Worm (Caenorhabditis elegans): ENCODE measurements around the gene Y75B8A.10.
"Not testable (repeated sequence)": the region's sequence is repeated elsewhere in the genome, so short reads cannot be mapped to it uniquely, and the experiment has no call there.

Gene Y75B8A.10

DNA sequence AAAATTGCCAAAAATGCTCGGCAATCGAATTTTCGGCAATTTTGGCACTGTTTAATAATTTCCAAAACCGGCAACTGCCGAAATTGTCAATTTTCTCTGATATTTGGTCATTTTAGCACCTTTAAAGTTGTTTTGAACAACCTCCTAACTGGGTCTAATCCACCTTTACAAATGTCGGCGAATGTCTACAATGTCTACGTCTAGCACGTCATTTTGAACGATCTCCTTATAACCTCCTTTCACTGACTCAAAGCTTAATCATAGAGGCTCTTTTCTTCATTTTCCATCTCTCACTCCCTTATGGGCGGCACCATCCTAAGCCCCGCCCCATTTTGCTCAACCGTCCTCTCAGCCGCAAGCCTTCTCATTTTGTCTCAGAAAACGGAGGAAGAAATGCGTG lies 11.4 kb upstream of the Y75B8A.10 start, which contains the start of gene Y75B8A.44:
Gene Y75B8A.44 (plus strand): TSS at position 301 of the 400 bp plus-strand sequence.
- TF ChIP-seq unc-62 (GFP tag; optimal IDR thresholded peaks at IDR 0.05), result no peak

DNA sequence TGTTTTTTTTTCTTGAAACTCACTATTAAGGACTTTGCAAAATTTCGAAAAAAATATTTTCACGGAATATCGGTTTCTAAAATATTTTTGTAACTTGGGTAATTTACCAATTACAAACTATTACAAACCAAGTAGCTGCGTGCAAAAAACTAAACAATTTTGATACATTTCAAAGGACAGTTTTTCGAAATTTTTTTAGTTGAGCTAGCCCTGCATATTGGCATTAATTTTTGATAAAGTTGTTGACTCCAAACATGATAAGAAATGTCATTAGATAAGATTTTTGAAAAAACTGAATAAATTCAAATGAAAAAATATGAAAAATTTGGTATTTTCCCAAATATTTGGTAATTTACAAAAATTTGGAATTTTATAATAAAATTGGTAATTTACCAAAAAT lies 5.4 kb upstream of the Y75B8A.10 start:
- no peak for TF ChIP-seq unc-62 (GFP tag; optimal IDR thresholded peaks at IDR 0.05)

DNA sequence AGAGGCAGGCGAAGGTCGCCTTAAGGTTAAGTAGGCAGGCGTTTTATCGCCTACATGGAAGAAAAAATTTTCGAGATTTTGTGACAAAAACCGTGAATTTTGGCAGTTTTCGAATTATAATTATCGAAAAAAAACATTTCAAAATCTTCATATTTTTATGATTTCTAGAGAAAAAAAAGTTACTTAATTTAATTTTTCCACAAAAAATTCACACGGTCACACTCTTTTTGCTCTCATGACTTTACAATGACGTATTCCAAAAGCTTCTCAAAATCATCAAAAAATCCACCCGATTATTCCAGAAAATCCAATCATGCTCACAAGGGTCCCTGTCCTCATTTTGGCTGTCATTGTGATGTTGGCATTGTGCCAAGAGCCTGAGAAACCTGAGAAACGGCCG lies 3.3 kb upstream of the Y75B8A.10 start, which contains the start of gene lury-1:
Gene lury-1 (plus strand): TSS at position 301 of the 400 bp plus-strand sequence.
- no peak for TF ChIP-seq unc-62 (GFP tag; optimal IDR thresholded peaks at IDR 0.05)

DNA sequence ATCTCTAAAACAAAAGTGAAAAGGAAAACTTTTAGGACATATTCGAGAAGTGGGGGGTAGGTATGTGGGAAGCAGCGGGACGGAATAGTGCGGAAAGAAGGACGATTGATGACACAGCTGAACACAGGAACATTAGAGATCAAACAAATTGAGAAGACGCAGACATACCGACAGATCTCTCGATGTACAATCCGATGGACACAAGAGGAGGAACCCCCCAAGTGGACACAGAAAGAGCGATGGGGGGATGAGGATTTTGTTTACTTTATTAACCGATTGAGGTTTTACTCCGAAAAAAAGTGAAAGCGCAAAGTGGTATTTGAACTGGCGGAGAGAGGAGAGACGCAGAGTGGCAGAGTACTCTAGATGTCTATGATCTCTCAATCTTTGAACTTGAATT lies 4.7 kb downstream of the Y75B8A.10 start:
- no peak for TF ChIP-seq unc-62 (GFP tag; optimal IDR thresholded peaks at IDR 0.05)

DNA sequence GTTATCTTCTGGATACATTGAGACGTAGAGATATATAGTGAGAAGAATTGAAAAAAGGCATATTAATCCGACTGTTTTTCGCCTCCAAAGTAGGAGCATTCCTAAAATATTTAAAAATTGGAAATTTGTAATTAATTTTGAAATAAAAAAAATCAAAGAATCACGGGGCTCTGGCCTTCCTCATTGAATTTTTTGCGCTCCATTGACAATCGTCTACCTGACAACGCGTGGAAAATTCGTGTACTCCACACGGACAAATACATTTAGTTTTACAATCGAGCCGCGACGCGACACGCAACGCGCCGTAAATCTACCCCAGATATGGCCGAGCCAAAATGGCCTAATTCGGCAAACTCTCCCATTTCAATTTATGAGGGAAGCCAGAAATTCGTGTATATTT lies 5.7 kb downstream of the Y75B8A.10 start, which contains the start of gene gly-11:
Gene gly-11 (minus strand): TSS at position 101 of the 400 bp plus-strand sequence.
- not testable (repeated sequence) for TF ChIP-seq unc-62 (GFP tag; optimal IDR thresholded peaks at IDR 0.05)

DNA sequence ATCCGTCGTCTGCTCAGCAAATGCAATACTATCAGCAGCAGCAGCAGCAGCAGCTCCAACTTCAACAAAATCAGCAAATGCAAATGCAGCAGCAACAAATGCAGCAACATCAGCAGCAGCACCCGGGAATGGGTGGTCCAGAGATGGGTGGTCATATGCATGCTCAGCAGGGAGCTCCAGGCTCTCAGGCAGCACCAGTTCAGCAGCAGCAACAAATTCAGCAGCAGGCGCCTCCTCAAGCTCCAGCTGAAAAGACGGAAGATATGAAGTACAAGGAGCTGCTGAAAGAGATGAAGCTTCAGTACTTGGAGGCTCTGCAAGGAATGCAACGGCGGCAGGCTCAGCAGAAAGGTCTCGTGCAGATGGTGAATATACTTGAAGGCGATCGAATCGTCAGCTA lies 15.8 kb downstream of the Y75B8A.10 start:
- TF ChIP-seq unc-62 (GFP tag; optimal IDR thresholded peaks at IDR 0.05), result no peak

DNA sequence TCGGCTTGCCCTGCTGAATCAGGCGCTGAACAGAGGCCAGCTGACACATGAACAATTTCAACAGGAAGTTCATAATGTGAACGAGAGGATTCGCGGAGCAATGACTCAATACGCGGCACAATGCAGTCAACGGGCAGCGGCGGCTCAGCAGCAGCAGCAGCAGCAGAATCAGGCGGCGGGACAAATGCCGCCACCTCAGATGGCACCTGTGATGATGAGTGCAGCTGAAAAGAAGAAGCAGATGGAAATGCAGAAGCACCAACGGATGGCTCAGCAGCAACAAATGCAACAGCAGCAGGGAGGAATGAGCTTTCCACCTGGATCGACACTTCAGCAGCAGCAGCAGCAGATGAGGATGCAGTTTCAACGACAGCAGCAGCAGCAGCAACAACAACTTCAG lies 17.5 kb downstream of the Y75B8A.10 start:
- TF ChIP-seq unc-62 (GFP tag; optimal IDR thresholded peaks at IDR 0.05), result no peak

DNA sequence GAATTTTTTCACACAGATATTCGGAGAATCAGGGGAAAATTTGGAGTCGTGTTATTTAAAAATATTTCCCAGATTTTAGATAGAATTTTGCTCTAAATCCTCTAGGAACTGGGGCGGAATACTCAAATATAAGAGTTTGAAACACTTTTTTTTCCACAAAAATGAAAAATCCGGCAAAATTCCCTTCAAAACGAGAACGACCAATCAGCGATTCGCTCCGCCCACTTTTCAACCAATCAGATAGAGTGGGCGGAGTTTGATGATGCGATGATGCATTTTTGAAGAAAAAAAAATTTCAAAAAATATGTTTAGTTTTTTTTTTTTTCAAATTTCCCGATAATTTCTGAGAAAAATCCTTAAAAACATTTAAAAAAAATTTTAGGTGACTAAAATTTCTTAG lies 18.4 kb downstream of the Y75B8A.10 start:
- TF ChIP-seq unc-62 (GFP tag; optimal IDR thresholded peaks at IDR 0.05), result no peak

DNA sequence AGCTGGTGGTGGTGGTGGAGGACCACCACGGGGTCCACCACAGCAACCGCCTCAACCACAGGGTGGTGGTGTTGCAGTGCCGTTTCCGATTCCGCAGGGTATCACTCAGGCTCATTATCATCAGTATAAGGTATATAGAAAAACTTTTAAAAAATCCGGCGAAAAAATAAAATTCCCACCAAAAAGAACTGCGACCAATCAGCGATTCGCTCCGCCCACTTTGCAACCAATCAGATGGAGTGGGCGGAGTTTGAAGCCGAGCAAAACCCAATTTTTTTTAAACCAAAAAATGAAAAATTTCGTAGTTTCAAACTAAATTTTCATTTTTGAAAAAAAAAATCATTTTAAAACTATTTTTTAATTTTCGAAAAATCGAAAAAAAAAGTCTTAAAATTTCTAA lies 21.9 kb downstream of the Y75B8A.10 start:
- no peak for TF ChIP-seq unc-62 (GFP tag; optimal IDR thresholded peaks at IDR 0.05)

DNA sequence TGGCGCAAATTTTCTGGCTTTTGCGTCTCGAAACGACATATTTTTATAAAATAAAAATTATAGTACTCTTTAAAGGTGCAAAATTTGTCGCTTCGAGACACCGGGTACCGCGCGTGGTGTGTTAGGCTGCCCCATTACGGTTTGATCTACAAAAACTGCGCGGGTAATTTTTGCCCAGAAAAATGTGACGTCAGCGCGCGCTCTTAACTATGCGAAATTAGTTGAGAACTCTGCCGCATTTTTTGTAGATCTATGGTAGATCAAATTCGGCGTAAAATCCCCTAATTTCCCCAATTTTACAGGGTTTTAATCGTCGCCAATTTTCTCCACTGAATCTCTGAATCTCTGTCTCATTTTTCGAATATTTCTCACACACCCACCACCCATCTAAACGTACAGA lies 22.4 kb downstream of the Y75B8A.10 start, which contains the start of gene Y75B8A.8:
Gene Y75B8A.8 (plus strand): TSS at position 301 of the 400 bp plus-strand sequence.
- TF ChIP-seq unc-62 (GFP tag; optimal IDR thresholded peaks at IDR 0.05), result no peak

DNA sequence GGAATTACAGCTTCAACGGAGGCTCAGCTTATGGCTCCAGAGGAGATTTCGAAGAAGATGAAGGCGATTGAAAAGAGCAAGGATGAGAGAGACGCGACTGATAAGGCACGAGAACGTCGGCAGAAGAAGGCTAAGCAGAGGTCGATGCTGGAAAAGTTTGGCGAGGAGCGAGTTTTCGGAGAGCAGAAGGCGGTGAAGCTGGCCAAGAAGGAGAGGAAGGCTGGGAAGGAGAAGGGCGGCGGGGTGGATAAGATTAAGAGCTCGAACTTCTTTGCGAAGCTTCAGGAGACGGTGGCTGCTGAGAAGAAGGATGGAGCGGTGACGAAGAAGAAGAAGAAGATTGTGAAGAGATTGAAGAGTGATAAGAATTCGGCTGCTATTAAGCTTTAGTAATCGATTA lies 23.6 kb downstream of the Y75B8A.10 start:
- no peak for TF ChIP-seq unc-62 (GFP tag; optimal IDR thresholded peaks at IDR 0.05)

DNA sequence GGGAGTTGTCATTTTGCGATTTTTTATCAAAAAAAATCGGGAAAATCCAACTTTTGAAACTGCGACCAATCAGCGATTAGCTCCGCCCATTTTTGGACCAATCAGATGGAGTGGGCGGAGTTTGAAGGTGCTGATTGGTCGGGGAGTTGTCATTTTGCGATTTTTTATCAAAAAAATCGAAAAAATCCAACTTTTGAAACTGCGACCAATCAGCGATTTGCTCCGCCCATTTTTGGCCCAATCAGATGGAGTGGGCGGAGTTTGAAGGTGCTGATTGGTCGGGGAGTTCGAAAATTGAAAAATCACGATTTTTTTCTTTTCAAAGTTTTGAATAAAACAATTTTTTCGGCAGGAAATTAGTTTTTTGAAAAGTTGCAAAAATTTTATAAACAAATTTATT lies 25.2 kb downstream of the Y75B8A.10 start:
- no peak for TF ChIP-seq unc-62 (GFP tag; optimal IDR thresholded peaks at IDR 0.05)

DNA sequence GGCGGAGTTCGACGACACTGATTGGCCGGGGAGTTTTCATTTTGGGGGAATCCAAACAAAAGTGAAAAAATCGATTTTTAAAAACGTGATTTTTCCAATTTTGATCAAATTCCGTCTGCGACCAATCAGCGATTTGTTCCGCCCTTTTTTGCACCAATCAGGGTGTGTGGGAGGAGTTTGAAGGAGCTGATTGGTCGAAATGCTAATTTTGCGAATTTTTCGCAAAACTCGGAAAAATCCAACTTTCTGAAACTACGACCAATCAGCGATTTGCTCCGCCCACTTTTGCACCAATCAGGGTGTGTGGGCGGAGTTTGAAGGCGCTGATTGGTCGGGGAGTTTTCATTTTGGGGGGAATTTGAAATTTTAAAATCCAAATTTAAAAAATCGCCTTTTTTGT lies 26.2 kb downstream of the Y75B8A.10 start:
- TF ChIP-seq unc-62 (GFP tag; optimal IDR thresholded peaks at IDR 0.05), result no peak

DNA sequence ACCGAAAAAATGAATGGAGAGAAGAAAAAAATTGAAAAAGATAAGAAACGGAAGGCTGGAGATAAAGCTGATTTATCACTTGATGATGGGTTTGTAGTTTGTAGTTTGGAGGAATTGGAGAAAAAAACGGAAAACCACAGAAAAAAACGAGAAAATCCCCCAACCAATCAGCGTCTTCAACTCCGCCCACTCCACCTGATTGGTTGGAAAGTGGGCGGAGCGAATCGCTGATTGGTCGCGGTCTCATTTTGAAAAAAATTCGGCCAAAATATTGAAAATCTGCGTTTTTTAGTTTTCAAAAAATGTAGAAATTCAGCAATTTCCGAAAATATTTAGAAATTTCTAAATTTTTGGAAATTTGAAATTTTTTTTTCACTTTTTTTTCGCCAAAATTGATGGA lies 27.1 kb downstream of the Y75B8A.10 start:
- TF ChIP-seq unc-62 (GFP tag; optimal IDR thresholded peaks at IDR 0.05), result no peak

DNA sequence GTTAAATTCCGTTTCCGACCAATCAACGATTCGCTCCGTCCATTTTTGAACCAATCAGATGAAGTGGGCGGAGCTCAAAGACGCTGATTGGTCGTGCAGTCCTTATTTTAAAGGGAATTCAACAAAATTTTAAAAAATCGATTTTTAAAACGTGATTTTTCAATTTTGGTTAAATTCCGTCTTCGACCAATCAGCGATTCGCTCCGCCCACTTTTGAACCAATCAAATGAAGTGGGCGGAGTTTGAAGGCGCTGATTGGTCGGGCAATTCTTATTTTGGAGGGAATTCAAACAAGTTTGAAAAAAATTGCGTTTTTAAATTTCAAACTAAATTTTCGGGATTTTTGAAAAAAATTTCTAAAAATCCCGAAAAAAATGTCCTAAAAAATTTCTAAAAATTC lies 29.3 kb downstream of the Y75B8A.10 start:
- no peak for TF ChIP-seq unc-62 (GFP tag; optimal IDR thresholded peaks at IDR 0.05)

DNA sequence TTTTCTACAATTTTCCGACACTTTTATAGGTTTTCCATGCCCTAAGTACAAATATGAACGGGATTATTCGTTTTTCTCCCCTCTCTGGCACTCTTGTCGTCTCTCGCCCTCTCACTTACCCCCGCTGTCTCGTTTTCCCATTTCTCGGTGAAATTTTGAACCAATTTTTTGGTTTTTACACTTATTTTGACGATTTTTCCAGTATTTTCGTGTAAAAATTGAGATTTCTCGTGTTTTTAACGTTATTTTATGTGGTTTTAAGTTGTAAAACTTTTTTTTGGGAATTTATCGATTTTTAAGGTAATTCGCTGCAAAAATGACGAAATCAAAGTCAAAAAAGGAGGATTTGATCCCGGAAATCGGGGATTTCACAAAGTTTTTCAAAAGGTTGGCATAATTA lies 30.2 kb downstream of the Y75B8A.10 start, which contains the start of gene Y75B8A.7:
Gene Y75B8A.7 (plus strand): TSS at position 301 of the 400 bp plus-strand sequence.
- TF ChIP-seq unc-62 (GFP tag; optimal IDR thresholded peaks at IDR 0.05), result no peak

DNA sequence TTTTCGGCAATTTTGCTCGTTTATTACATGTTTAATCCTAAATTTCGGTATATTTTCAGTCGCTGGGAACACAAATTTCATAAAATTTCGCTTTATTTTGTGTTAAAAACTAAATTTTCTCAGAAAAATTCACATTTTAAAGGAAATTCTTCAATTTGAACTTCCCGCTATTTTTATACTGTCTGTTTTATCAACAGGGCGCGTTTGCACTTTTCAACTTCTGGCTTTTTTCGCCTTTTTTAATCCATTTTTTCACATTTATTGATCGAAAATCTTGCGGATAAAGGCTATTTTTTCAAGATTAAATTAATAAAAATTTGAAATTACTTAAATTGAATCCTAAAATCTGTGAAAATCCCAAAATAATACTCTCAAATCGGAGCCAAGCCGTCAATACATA lies 30.7 kb downstream of the Y75B8A.10 start:
- TF ChIP-seq unc-62 (GFP tag; optimal IDR thresholded peaks at IDR 0.05), result no peak

DNA sequence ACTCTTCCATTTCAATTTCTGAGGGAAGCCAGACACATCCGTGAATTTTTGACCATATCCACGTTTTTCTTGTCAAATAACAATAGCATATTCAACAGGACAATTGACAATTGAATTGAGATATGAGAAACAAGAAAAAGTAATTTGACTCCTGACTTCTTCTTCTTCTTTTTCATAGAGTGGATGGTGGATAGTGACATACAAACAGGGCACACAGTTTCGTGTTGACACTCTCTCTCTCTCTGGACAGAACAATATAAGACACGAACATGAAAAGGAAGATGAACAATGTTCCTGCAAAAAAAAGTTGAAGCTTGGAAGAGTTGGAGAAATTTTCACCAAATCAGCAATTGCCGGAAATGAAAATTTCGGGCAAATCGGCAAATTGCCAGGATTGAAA lies 31.7 kb downstream of the Y75B8A.10 start:
- no peak for TF ChIP-seq unc-62 (GFP tag; optimal IDR thresholded peaks at IDR 0.05)
